Fruit fly (Drosophila melanogaster): ENCODE data around the gene Hsc70-1.
A peak's percentile ranks its signal among the peaks of the same experiment; 100 is the strongest.

DNA sequence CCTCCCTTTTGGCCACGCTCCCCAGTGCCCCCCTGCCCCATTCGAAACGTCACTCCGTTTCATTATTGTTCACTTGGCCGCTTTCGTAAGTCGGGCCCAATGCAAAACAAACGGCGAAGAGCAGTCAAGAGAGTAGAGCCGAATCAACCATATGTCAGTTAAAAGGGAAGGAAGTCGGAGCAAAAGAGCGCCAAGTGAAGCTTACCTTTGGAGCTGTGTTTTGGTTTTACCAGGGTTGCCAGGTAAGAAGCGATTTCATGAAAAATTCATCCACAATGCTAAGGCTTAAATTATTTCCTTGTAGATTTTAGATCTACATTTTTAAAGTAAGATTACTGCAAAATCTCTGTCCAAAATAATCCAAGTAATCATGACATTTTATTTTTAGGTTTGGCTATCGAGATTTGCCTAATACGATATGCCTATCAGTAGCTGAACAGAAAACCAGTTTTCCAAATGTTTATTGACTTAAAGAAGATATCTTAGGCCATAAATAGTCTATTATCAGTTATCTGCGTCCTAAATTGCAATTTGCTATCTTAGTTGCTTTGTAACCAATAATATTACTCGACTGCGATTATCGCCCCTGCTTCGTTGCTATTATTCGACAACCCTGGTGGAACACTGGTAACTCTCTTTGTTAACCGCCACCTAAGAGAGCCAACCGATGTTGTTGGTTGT is 35.3 kb upstream of the Hsc70-1 start:
- TF ChIP-seq CG8301 (tag; optimal IDR thresholded peaks at IDR 0.05), result peak; percentile 96
- peak; percentile 74 for TF ChIP-seq CG4496 (GFP tag; IDR thresholded peaks at IDR 0.05)
- TF ChIP-seq Pif1B (GFP tag; optimal IDR thresholded peaks at IDR 0.05), result peak; percentile 93

All from whole organism, pupa.